Fruit fly (Drosophila melanogaster) whole organism, embryonic: ENCODE measurements around the gene Idi.

Experiments used
- Atf-2 ChIP-seq: fragments of 200-800 bp; sonication (Bioruptor generic); optimal IDR thresholded peaks from 2 replicates; lab custom pipeline; 2016; ENCODE audit warnings: missing biosample characterization, missing genetic modification characterization
- BtbVII ChIP-seq: fragments of 200-800 bp; sonication (Bioruptor generic); optimal IDR thresholded peaks from 3 replicates; lab custom pipeline; 2017; ENCODE audit warnings: missing biosample characterization, mild to moderate bottlenecking, missing genetic modification characterization
- CG11504 ChIP-seq: fragments of 200-800 bp; sonication (Bioruptor generic); optimal IDR thresholded peaks from 3 replicates; lab custom pipeline; 2019; ENCODE audit warnings: missing biosample characterization, mild to moderate bottlenecking, missing genetic modification characterization, moderate library complexity
- CG12236 ChIP-seq: fragments of 200-800 bp; sonication (Bioruptor generic); optimal IDR thresholded peaks from 2 replicates; lab custom pipeline; 2016; ENCODE audit warnings: missing biosample characterization, missing genetic modification characterization
- CG13123 ChIP-seq: fragments of 200-800 bp; sonication (Bioruptor generic); optimal IDR thresholded peaks from 2 replicates; lab custom pipeline; 2016; ENCODE audit warnings: missing biosample characterization, missing genetic modification characterization
- CG13296 ChIP-seq: fragments of 200-800 bp; sonication (Bioruptor generic); optimal IDR thresholded peaks from 3 replicates; lab custom pipeline; 2018; ENCODE audit warnings: missing biosample characterization, mild to moderate bottlenecking, missing genetic modification characterization
- CG14667 ChIP-seq: fragments of 200-800 bp; sonication (Bioruptor generic); IDR thresholded peaks from 2 replicates; pipeline ENCODE4 v1.3.6; 2022; ENCODE audit warnings: missing biosample characterization, missing genetic modification characterization
- CG15011 ChIP-seq: fragments of 200-800 bp; sonication (Bioruptor generic); optimal IDR thresholded peaks from 3 replicates; lab custom pipeline; 2018; ENCODE audit warnings: missing biosample characterization, mild to moderate bottlenecking, missing genetic modification characterization
- CG15479 ChIP-seq: fragments of 200-800 bp; sonication (Bioruptor generic); optimal IDR thresholded peaks from 3 replicates; lab custom pipeline; 2019; ENCODE audit warnings: missing biosample characterization, mild to moderate bottlenecking, missing genetic modification characterization, moderate library complexity
- CG1603 ChIP-seq: fragments of 200-800 bp; sonication (Bioruptor generic); optimal IDR thresholded peaks from 2 replicates; lab custom pipeline; 2019; ENCODE audit warnings: missing biosample characterization, mild to moderate bottlenecking, missing genetic modification characterization, moderate library complexity
- CG17912 ChIP-seq: fragments of 200-800 bp; sonication (Bioruptor generic); optimal IDR thresholded peaks from 2 replicates; lab custom pipeline; 2018; ENCODE audit warnings: missing biosample characterization, mild to moderate bottlenecking, missing genetic modification characterization
- CG1792 ChIP-seq: fragments of 200-800 bp; sonication (Bioruptor generic); optimal IDR thresholded peaks from 2 replicates; lab custom pipeline; 2016; ENCODE audit warnings: missing biosample characterization, missing genetic modification characterization
- CG18764 ChIP-seq: fragments of 200-800 bp; sonication (Bioruptor generic); optimal IDR thresholded peaks from 3 replicates; lab custom pipeline; 2016; ENCODE audit warnings: missing biosample characterization, missing genetic modification characterization
- CG30431 ChIP-seq: fragments of 200-800 bp; sonication (Bioruptor generic); optimal IDR thresholded peaks from 2 replicates; lab custom pipeline; 2017; ENCODE audit warnings: missing biosample characterization, missing genetic modification characterization
- CG31441 ChIP-seq: fragments of 200-800 bp; sonication (Bioruptor generic); IDR thresholded peaks from 2 replicates; pipeline ENCODE4 v1.3.6; 2022; ENCODE audit warnings: missing biosample characterization, missing genetic modification characterization
- CG4328 ChIP-seq: fragments of 200-800 bp; sonication (Bioruptor generic); optimal IDR thresholded peaks from 3 replicates; lab custom pipeline; 2017; ENCODE audit warnings: missing biosample characterization, missing genetic modification reagents, missing genetic modification characterization
- CG4820 ChIP-seq: fragments of 200-800 bp; sonication (Bioruptor generic); optimal IDR thresholded peaks from 3 replicates; lab custom pipeline; 2016; ENCODE audit warnings: missing biosample characterization, missing genetic modification characterization
- CG5245 ChIP-seq: fragments of 200-800 bp; sonication (Bioruptor generic); optimal IDR thresholded peaks from 3 replicates; lab custom pipeline; 2016; ENCODE audit warnings: missing biosample characterization, missing genetic modification characterization
- CG9932 ChIP-seq: fragments of 200-800 bp; sonication (Bioruptor generic); IDR thresholded peaks from 2 replicates; pipeline ENCODE4 v1.3.6; 2022; ENCODE audit warnings: missing biosample characterization, missing genetic modification characterization
- Dad ChIP-seq: fragments of 200-800 bp; sonication (Bioruptor generic); optimal IDR thresholded peaks from 3 replicates; lab custom pipeline; 2016; ENCODE audit warnings: missing biosample characterization, missing genetic modification characterization
- Eip74EF ChIP-seq, 2 experiments: fragments of 200-800 bp in 1 of 2; fragments of >200 bp in 1 of 2; sonication (Bioruptor generic) in 1 of 2; optimal IDR thresholded peaks; 2 replicates each; lab custom pipeline; 2017 to 2019; ENCODE audit warnings: missing biosample characterization in 2 of 2, missing genetic modification characterization in 2 of 2, mild to moderate bottlenecking in 1 of 2, moderate library complexity in 1 of 2
- Gsc ChIP-seq: fragments of 200-800 bp; sonication (Bioruptor generic); IDR thresholded peaks from 2 replicates; pipeline ENCODE4 v1.3.6; 2022; ENCODE audit warnings: missing biosample characterization, missing genetic modification characterization
- HmgD ChIP-seq: fragments of 200-800 bp; sonication (Bioruptor generic); optimal IDR thresholded peaks from 3 replicates; lab custom pipeline; 2016; ENCODE audit warnings: missing biosample characterization, missing genetic modification characterization
- Hmr ChIP-seq: fragments of 200-800 bp; sonication (Bioruptor generic); optimal IDR thresholded peaks from 3 replicates; lab custom pipeline; 2017; ENCODE audit warnings: mild to moderate bottlenecking, missing biosample characterization, missing genetic modification reagents, missing genetic modification characterization
- Lhr ChIP-seq: fragments of 200-800 bp; sonication (Bioruptor generic); optimal IDR thresholded peaks from 3 replicates; lab custom pipeline; 2017; ENCODE audit warnings: mild to moderate bottlenecking, missing biosample characterization, missing genetic modification reagents, missing genetic modification characterization
- Med ChIP-seq: fragments of 200-800 bp; sonication (Bioruptor generic); peaks from one replicate; lab custom pipeline; 2016; ENCODE audit warnings: missing biosample characterization, missing genetic modification characterization, mild to moderate bottlenecking, inconsistent platforms, moderate library complexity
- NC2β ChIP-seq: fragments of 200-800 bp; sonication (Bioruptor generic); optimal IDR thresholded peaks from 2 replicates; lab custom pipeline; 2016; ENCODE audit warnings: missing biosample characterization, missing genetic modification characterization
- NFAT ChIP-seq: fragments of 200-800 bp; sonication (Bioruptor generic); IDR thresholded peaks from 2 replicates; pipeline ENCODE4 v1.3.6; 2022; ENCODE audit warnings: missing biosample characterization, missing genetic modification characterization
- NK7.1 ChIP-seq: fragments of 200-800 bp; sonication (Bioruptor generic); optimal IDR thresholded peaks from 3 replicates; lab custom pipeline; 2016; ENCODE audit warnings: missing biosample characterization, missing genetic modification characterization
- Rfx ChIP-seq: fragments of 200-800 bp; sonication (Bioruptor generic); IDR thresholded peaks from 2 replicates; pipeline ENCODE4 v1.3.6; 2022; ENCODE audit warnings: missing biosample characterization, missing genetic modification characterization
- Sin3A ChIP-seq: fragments of >200 bp; optimal IDR thresholded peaks from 2 replicates; lab custom pipeline; 2018
- Taf1 ChIP-seq: fragments of 200-800 bp; sonication (Bioruptor generic); IDR thresholded peaks from 2 replicates; pipeline ENCODE4 v1.3.6; 2022; ENCODE audit warnings: missing biosample characterization, missing genetic modification characterization
- Xrp1 ChIP-seq: fragments of 200-800 bp; sonication (Bioruptor generic); IDR thresholded peaks from 2 replicates; pipeline ENCODE4 v1.3.6; 2022; ENCODE audit warnings: missing biosample characterization, missing genetic modification characterization
- ash1 ChIP-seq: fragments of 200-800 bp; sonication (Bioruptor generic); optimal IDR thresholded peaks from 2 replicates; lab custom pipeline; 2018; ENCODE audit warnings: missing biosample characterization, mild to moderate bottlenecking, missing genetic modification characterization
- az2 ChIP-seq: fragments of 200-800 bp; sonication (Bioruptor generic); optimal IDR thresholded peaks from 3 replicates; lab custom pipeline; 2016; ENCODE audit warnings: missing biosample characterization, missing genetic modification characterization
- bbx ChIP-seq: fragments of 200-800 bp; sonication (Bioruptor generic); IDR thresholded peaks from 2 replicates; pipeline ENCODE4 v1.3.6; 2022; ENCODE audit warnings: missing biosample characterization, missing genetic modification characterization; ENCODE audit not compliant: partially characterized antibody
- chif ChIP-seq, 2 experiments: fragments of 200-800 bp; sonication (Bioruptor generic); optimal IDR thresholded peaks; 3 replicates each; lab custom pipeline; 2016; ENCODE audit warnings: missing biosample characterization in 2 of 2, missing genetic modification characterization in 2 of 2
- chn ChIP-seq: fragments of 200-800 bp; sonication (Bioruptor generic); optimal IDR thresholded peaks from 2 replicates; lab custom pipeline; 2016; ENCODE audit warnings: missing biosample characterization, missing genetic modification characterization
- crol ChIP-seq: fragments of 200-800 bp; sonication (Bioruptor generic); IDR thresholded peaks from 2 replicates; pipeline ENCODE4 v1.3.6; 2022; ENCODE audit warnings: missing biosample characterization, missing genetic modification characterization
- dati ChIP-seq: fragments of 200-800 bp; sonication (Bioruptor generic); IDR thresholded peaks from 2 replicates; pipeline ENCODE4 v1.3.6; 2022; ENCODE audit warnings: missing biosample characterization, missing genetic modification characterization
- eyg ChIP-seq: fragments of 200-800 bp; sonication (Bioruptor generic); optimal IDR thresholded peaks from 3 replicates; lab custom pipeline; 2016; ENCODE audit warnings: missing biosample characterization, missing genetic modification characterization
- fd3F ChIP-seq: fragments of 200-800 bp; sonication (Bioruptor generic); optimal IDR thresholded peaks from 2 replicates; lab custom pipeline; 2018; ENCODE audit warnings: missing biosample characterization, mild to moderate bottlenecking, missing genetic modification characterization, moderate library complexity
- fru ChIP-seq: fragments of >200 bp; optimal IDR thresholded peaks from 2 replicates; lab custom pipeline; 2017
- nerfin-1 ChIP-seq: fragments of 200-800 bp; sonication (Bioruptor generic); optimal IDR thresholded peaks from 3 replicates; lab custom pipeline; 2019; ENCODE audit warnings: missing biosample characterization, mild to moderate bottlenecking, missing genetic modification characterization, moderate library complexity
- pan ChIP-seq, 4 experiments: fragments of >200 bp in 3 of 4; fragments of 200-800 bp in 1 of 4; sonication (Bioruptor generic) in 1 of 4; optimal IDR thresholded peaks in 3 of 4; IDR thresholded peaks in 1 of 4; 2 replicates each; pipeline versions ENCODE4 v1.3.6 to Lab custom; 2017 to 2022; ENCODE audit warnings: missing biosample characterization in 2 of 4, missing genetic modification characterization in 2 of 4, mixed read lengths in 1 of 4
- peb ChIP-seq: fragments of 200-800 bp; sonication (Bioruptor generic); IDR thresholded peaks from 2 replicates; pipeline ENCODE4 v1.3.6; 2022; ENCODE audit warnings: missing biosample characterization, missing genetic modification characterization
- ro ChIP-seq: fragments of 200-800 bp; sonication (Bioruptor generic); IDR thresholded peaks from 2 replicates; pipeline ENCODE4 v1.3.6; 2022; ENCODE audit warnings: missing biosample characterization, missing genetic modification characterization
- tio ChIP-seq: fragments of 200-800 bp; sonication (Bioruptor generic); optimal IDR thresholded peaks from 2 replicates; lab custom pipeline; 2017; ENCODE audit warnings: missing biosample characterization, missing genetic modification characterization, inconsistent platforms
- tx ChIP-seq: fragments of 200-800 bp; sonication (Bioruptor generic); optimal IDR thresholded peaks from 2 replicates; lab custom pipeline; 2016; ENCODE audit warnings: missing biosample characterization, missing genetic modification characterization
- vnd ChIP-seq: fragments of 200-800 bp; sonication (Bioruptor generic); IDR thresholded peaks from 3 replicates; pipeline ENCODE4 v1.3.6; 2022; ENCODE audit warnings: missing biosample characterization, missing genetic modification characterization; ENCODE audit not compliant: partially characterized antibody
- z ChIP-seq: fragments of 200-800 bp; sonication (Bioruptor generic); IDR thresholded peaks from 3 replicates; pipeline ENCODE4 v1.3.6; 2022; ENCODE audit warnings: missing biosample characterization, missing genetic modification characterization

Gene Idi

dm6 chr3R:21246492-21247061, 23.3 kb upstream of the Idi start, which contains the start of gene ETHR (continued):
- TF ChIP-seq CG9932 (GFP tag; lab: Robert Waterston, UW) = no peak; the same call in 1 of the 2 replicates
- no peak for TF ChIP-seq tx (GFP tag; lab: Kevin White, UChicago)
- TF ChIP-seq eyg (GFP tag; lab: Kevin White, UChicago) = no peak
- TF ChIP-seq CG15479 (GFP tag; lab: Kevin White, UChicago) = no peak
- peak; percentile 40 for TF ChIP-seq Xrp1 (GFP tag; lab: Robert Waterston, UW)
- TF ChIP-seq z = 0 out of 3 replicates have a peak, but pooled peaks have one; percentile 17
- TF ChIP-seq NC2β = no peak
- TF ChIP-seq az2 (GFP tag; lab: Kevin White, UChicago) = no peak
- TF ChIP-seq Gsc (GFP tag; lab: Robert Waterston, UW) = no peak
- TF ChIP-seq CG13296 = peak; percentile 20
- no peak for TF ChIP-seq CG1603 (tag; lab: Kevin White, UChicago)
- peak; percentile 83 for TF ChIP-seq Hmr
- no peak for TF ChIP-seq CG17912 (GFP tag; lab: Kevin White, UChicago)
- no peak for TF ChIP-seq CG11504
- TF ChIP-seq CG14667 (GFP tag; lab: Robert Waterston, UW) = no peak
- TF ChIP-seq nerfin-1 (tag; lab: Kevin White, UChicago) = no peak
- no peak for TF ChIP-seq pan (optimal IDR thresholded peaks at IDR 0.05; lab: Kevin White, UChicago)
- peak in 1 of 2 experiments; percentile 37 for TF ChIP-seq pan (GFP tag; optimal IDR thresholded peaks at IDR 0.05 in 1 of 2, IDR thresholded peaks at IDR 0.05 in 1 of 2)
- peak; percentile 53; the same call in 2 of the 3 replicates for TF ChIP-seq vnd (GFP tag; lab: Robert Waterston, UW)
- TF ChIP-seq Eip74EF (GFP tag; optimal IDR thresholded peaks at IDR 0.05; lab: Kevin White, UChicago) = peak in 1 of 2 experiments; percentile 15
- no peak for TF ChIP-seq peb
- TF ChIP-seq CG5245 = no peak
- TF ChIP-seq ash1 = no peak
- TF ChIP-seq fd3F (GFP tag; lab: Kevin White, UChicago) = peak; percentile 35
- no peak for TF ChIP-seq BtbVII
- TF ChIP-seq CG18764 = peak; percentile 5
- no peak for TF ChIP-seq CG13123 (GFP tag; lab: Kevin White, UChicago)
- TF ChIP-seq tio = peak; percentile 35
- TF ChIP-seq HmgD (GFP tag; lab: Kevin White, UChicago) = no peak
- no peak for TF ChIP-seq ro
- TF ChIP-seq Atf-2 (GFP tag; lab: Kevin White, UChicago) = no peak
- peak; percentile 69 for TF ChIP-seq Rfx (GFP tag; lab: Robert Waterston, UW)
- TF ChIP-seq CG4820 (GFP tag; lab: Kevin White, UChicago) = no peak
- no peak for TF ChIP-seq fru
- no peak for TF ChIP-seq dati (GFP tag; lab: Robert Waterston, UW)
- TF ChIP-seq NK7.1 (GFP tag; lab: Kevin White, UChicago) = no peak
- TF ChIP-seq chn (GFP tag; lab: Kevin White, UChicago) = no peak
- no peak for TF ChIP-seq chif (GFP tag; optimal IDR thresholded peaks at IDR 0.05; lab: Kevin White, UChicago)
- TF ChIP-seq CG4328 (GFP tag; lab: Kevin White, UChicago) = no peak
- no peak; the same call in 1 of the 2 replicates for TF ChIP-seq Taf1 (GFP tag; lab: Robert Waterston, UW)
- no peak for TF ChIP-seq bbx (GFP tag; lab: Robert Waterston, UW)
- TF ChIP-seq Lhr = no peak
- TF ChIP-seq CG1792 (GFP tag; lab: Kevin White, UChicago) = no peak
- TF ChIP-seq CG31441 (GFP tag; lab: Robert Waterston, UW) = peak; percentile 45
- TF ChIP-seq NFAT = 0 out of 2 replicates have a peak, but pooled peaks have one; percentile 38
- TF ChIP-seq CG15011 (GFP tag; lab: Kevin White, UChicago) = peak; percentile 46
- no peak for TF ChIP-seq CG12236 (GFP tag; lab: Kevin White, UChicago)
- TF ChIP-seq CG30431 (GFP tag; lab: Kevin White, UChicago) = no peak
- peak; percentile 88 for TF ChIP-seq crol
- TF ChIP-seq Med (GFP tag; lab: Kevin White, UChicago) = peak; percentile 87
- no peak for TF ChIP-seq Dad (GFP tag; lab: Kevin White, UChicago)
- no peak for TF ChIP-seq Sin3A (lab: Kevin White, UChicago)
